Fruit fly (Drosophila melanogaster) whole organism, embryonic: ENCODE measurements around the gene sesB.

Experiments
- Atf6 ChIP-seq: fragments of 200-800 bp; sonication (Bioruptor generic); IDR thresholded peaks from 2 replicates; pipeline ENCODE4 v1.3.6; 2022; ENCODE audit warnings: missing biosample characterization, missing genetic modification characterization
- CG10979 ChIP-seq: fragments of 200-800 bp; sonication (Bioruptor generic); optimal IDR thresholded peaks from 2 replicates; lab custom pipeline; 2018; ENCODE audit warnings: missing biosample characterization, mild to moderate bottlenecking, missing genetic modification characterization, moderate library complexity
- CG14441 ChIP-seq: fragments of 200-800 bp; sonication (Bioruptor generic); IDR thresholded peaks from 2 replicates; pipeline ENCODE4 v1.3.6; 2022; ENCODE audit warnings: missing biosample characterization, missing genetic modification characterization
- CG16863 ChIP-seq: fragments of 200-800 bp; sonication (Bioruptor generic); optimal IDR thresholded peaks from 3 replicates; lab custom pipeline; 2016; ENCODE audit warnings: missing biosample characterization, missing genetic modification characterization
- CG18599 ChIP-seq: fragments of 200-800 bp; sonication (Bioruptor generic); optimal IDR thresholded peaks from 3 replicates; lab custom pipeline; 2017; ENCODE audit warnings: missing biosample characterization, missing genetic modification characterization, mild to moderate bottlenecking, moderate library complexity, missing genetic modification reagents
- CG18619 ChIP-seq: fragments of 200-800 bp; sonication (Bioruptor generic); optimal IDR thresholded peaks from 3 replicates; lab custom pipeline; 2017; ENCODE audit warnings: missing biosample characterization, mild to moderate bottlenecking, missing genetic modification characterization
- CG2712 ChIP-seq: fragments of 200-800 bp; optimal IDR thresholded peaks from 3 replicates; lab custom pipeline; 2019; ENCODE audit warnings: missing biosample characterization, mild to moderate bottlenecking, missing genetic modification characterization, moderate library complexity
- CG31224 ChIP-seq: fragments of 200-800 bp; sonication (Bioruptor generic); IDR thresholded peaks from 2 replicates; pipeline ENCODE4 v1.3.6; 2022; ENCODE audit warnings: missing biosample characterization, missing genetic modification characterization
- CG32532 ChIP-seq: fragments of 200-800 bp; sonication (Bioruptor generic); IDR thresholded peaks from 2 replicates; pipeline ENCODE4 v1.3.6; 2022; ENCODE audit warnings: missing biosample characterization, missing genetic modification characterization
- CG32772 ChIP-seq: fragments of 200-800 bp; sonication (Bioruptor generic); IDR thresholded peaks from 2 replicates; pipeline ENCODE4 v1.3.6; 2022; ENCODE audit warnings: missing biosample characterization, missing genetic modification characterization
- CG3281 ChIP-seq: fragments of 200-800 bp; sonication (Bioruptor generic); optimal IDR thresholded peaks from 3 replicates; lab custom pipeline; 2017; ENCODE audit warnings: missing biosample characterization, mild to moderate bottlenecking, missing genetic modification characterization
- CG3407 ChIP-seq: fragments of 200-800 bp; sonication (Bioruptor generic); optimal IDR thresholded peaks from 2 replicates; lab custom pipeline; 2018; ENCODE audit warnings: missing biosample characterization, mild to moderate bottlenecking, missing genetic modification characterization
- CG6683 ChIP-seq: fragments of 200-800 bp; sonication (Bioruptor generic); optimal IDR thresholded peaks from 2 replicates; lab custom pipeline; 2017; ENCODE audit warnings: missing biosample characterization, mild to moderate bottlenecking, missing genetic modification characterization, missing genetic modification reagents
- CG7745 ChIP-seq: fragments of 200-800 bp; sonication (Bioruptor generic); optimal IDR thresholded peaks from 2 replicates; lab custom pipeline; 2018; ENCODE audit warnings: missing biosample characterization, mild to moderate bottlenecking, missing genetic modification characterization, moderate library complexity
- CG8281 ChIP-seq: fragments of 200-800 bp; sonication (Bioruptor generic); optimal IDR thresholded peaks from 2 replicates; lab custom pipeline; 2018; ENCODE audit warnings: missing biosample characterization, mild to moderate bottlenecking, missing genetic modification characterization, moderate library complexity
- CG8388 ChIP-seq: fragments of 200-800 bp; sonication (Bioruptor generic); optimal IDR thresholded peaks from 2 replicates; lab custom pipeline; 2019; ENCODE audit warnings: missing biosample characterization, mild to moderate bottlenecking, missing genetic modification characterization, moderate library complexity
- CG9727 ChIP-seq: fragments of 200-800 bp; sonication (Bioruptor generic); optimal IDR thresholded peaks from 3 replicates; lab custom pipeline; 2017; ENCODE audit warnings: missing biosample characterization, mild to moderate bottlenecking, missing genetic modification characterization
- CG9932 ChIP-seq: fragments of 200-800 bp; sonication (Bioruptor generic); IDR thresholded peaks from 2 replicates; pipeline ENCODE4 v1.3.6; 2022; ENCODE audit warnings: missing biosample characterization, missing genetic modification characterization
- Dek ChIP-seq: fragments of 200-800 bp; sonication (Bioruptor generic); optimal IDR thresholded peaks from 3 replicates; lab custom pipeline; 2019; ENCODE audit warnings: missing biosample characterization, mild to moderate bottlenecking, missing genetic modification characterization, moderate library complexity
- E2f1 ChIP-seq: fragments of 200-800 bp; sonication (Bioruptor generic); IDR thresholded peaks from 2 replicates; pipeline ENCODE4 v1.3.6; 2022; ENCODE audit warnings: missing biosample characterization, missing genetic modification characterization
- GATAe ChIP-seq: fragments of 200-800 bp; sonication (Bioruptor generic); conservative IDR thresholded peaks from 2 replicates; pipeline ENCODE4 v1.3.6; 2022; ENCODE audit warnings: missing biosample characterization, missing genetic modification characterization
- H15 ChIP-seq: fragments of 200-800 bp; sonication (Bioruptor generic); IDR thresholded peaks from 3 replicates; pipeline ENCODE4 v1.3.6; 2022; ENCODE audit warnings: missing biosample characterization, missing genetic modification characterization
- Hmx ChIP-seq: fragments of 200-800 bp; sonication (Bioruptor generic); optimal IDR thresholded peaks from 2 replicates; lab custom pipeline; 2016; ENCODE audit warnings: missing biosample characterization, missing genetic modification characterization
- Lim3 ChIP-seq: fragments of 200-800 bp; sonication (Bioruptor generic); IDR thresholded peaks from 2 replicates; pipeline ENCODE4 v1.3.6; 2022; ENCODE audit warnings: missing biosample characterization, missing genetic modification characterization
- NC2β ChIP-seq: fragments of 200-800 bp; sonication (Bioruptor generic); optimal IDR thresholded peaks from 2 replicates; lab custom pipeline; 2016; ENCODE audit warnings: missing biosample characterization, missing genetic modification characterization
- PHDP ChIP-seq: fragments of 200-800 bp; sonication (Bioruptor generic); optimal IDR thresholded peaks from 3 replicates; lab custom pipeline; 2018; ENCODE audit warnings: missing biosample characterization, mild to moderate bottlenecking, missing genetic modification characterization, moderate library complexity
- Scr ChIP-seq: fragments of 200-800 bp; sonication (Bioruptor generic); IDR thresholded peaks from 2 replicates; pipeline ENCODE4 v1.3.6; 2022; ENCODE audit warnings: missing biosample characterization, missing genetic modification characterization; ENCODE audit not compliant: partially characterized antibody
- Six4 ChIP-seq: fragments of 200-800 bp; sonication (Bioruptor generic); optimal IDR thresholded peaks from 2 replicates; lab custom pipeline; 2016; ENCODE audit warnings: missing biosample characterization, missing genetic modification characterization
- Sox100B ChIP-seq: fragments of 200-800 bp; sonication (Bioruptor generic); optimal IDR thresholded peaks from 3 replicates; lab custom pipeline; 2018; ENCODE audit warnings: missing biosample characterization, mild to moderate bottlenecking, missing genetic modification characterization
- Trl ChIP-seq, 3 experiments: fragments of >200 bp in 2 of 3; fragments of 200-800 bp in 1 of 3; sonication (Bioruptor generic) in 1 of 3; optimal IDR thresholded peaks; 2 replicates in 1 of 3; 3 replicates in 2 of 3; lab custom pipeline; 2016 to 2017; ENCODE audit warnings: missing biosample characterization in 1 of 3, missing genetic modification characterization in 1 of 3
- Usf ChIP-seq: fragments of 200-800 bp; sonication (Bioruptor generic); optimal IDR thresholded peaks from 2 replicates; lab custom pipeline; 2017; ENCODE audit warnings: missing genotype, missing biosample characterization, missing genetic modification characterization
- Vsx1 ChIP-seq: fragments of 200-800 bp; sonication (Bioruptor generic); optimal IDR thresholded peaks from 2 replicates; lab custom pipeline; 2017; ENCODE audit warnings: missing biosample characterization, mild to moderate bottlenecking, missing genetic modification characterization, missing genetic modification reagents
- amos ChIP-seq: fragments of 200-800 bp; sonication (Bioruptor generic); IDR thresholded peaks from 2 replicates; pipeline ENCODE4 v1.3.6; 2022; ENCODE audit warnings: missing biosample characterization, missing genetic modification characterization; ENCODE audit not compliant: partially characterized antibody
- bowl ChIP-seq: fragments of 200-800 bp; sonication (Bioruptor generic); IDR thresholded peaks from 2 replicates; pipeline ENCODE4 v1.3.6; 2022; ENCODE audit warnings: missing biosample characterization, missing genetic modification characterization
- ci ChIP-seq: fragments of 200-800 bp; sonication (Bioruptor generic); IDR thresholded peaks from 3 replicates; pipeline ENCODE4 v1.3.6; 2022; ENCODE audit warnings: missing biosample characterization, missing genetic modification characterization
- dati ChIP-seq: fragments of 200-800 bp; sonication (Bioruptor generic); IDR thresholded peaks from 2 replicates; pipeline ENCODE4 v1.3.6; 2022; ENCODE audit warnings: missing biosample characterization, missing genetic modification characterization
- dimm ChIP-seq: fragments of 200-800 bp; sonication (Bioruptor generic); IDR thresholded peaks from 2 replicates; pipeline ENCODE4 v1.3.6; 2022; ENCODE audit warnings: missing biosample characterization, missing genetic modification characterization
- fru ChIP-seq: fragments of >200 bp; optimal IDR thresholded peaks from 2 replicates; lab custom pipeline; 2017
- grau ChIP-seq: fragments of 200-800 bp; optimal IDR thresholded peaks from 3 replicates; lab custom pipeline; 2019; ENCODE audit warnings: missing biosample characterization, mild to moderate bottlenecking, missing genetic modification characterization, moderate library complexity
- kni ChIP-seq: fragments of 200-800 bp; sonication (Bioruptor generic); optimal IDR thresholded peaks from 3 replicates; lab custom pipeline; 2017; ENCODE audit warnings: mild to moderate bottlenecking, missing biosample characterization, missing genetic modification reagents, missing genetic modification characterization
- lab ChIP-seq: fragments of 200-800 bp; sonication (Bioruptor generic); optimal IDR thresholded peaks from 3 replicates; lab custom pipeline; 2017; ENCODE audit warnings: missing biosample characterization, missing genetic modification characterization, mild to moderate bottlenecking, moderate library complexity, missing genetic modification reagents
- lbe ChIP-seq: fragments of 200-800 bp; sonication (Bioruptor generic); optimal IDR thresholded peaks from 2 replicates; lab custom pipeline; 2016; ENCODE audit warnings: missing biosample characterization, mild to moderate bottlenecking, missing genetic modification characterization
- lilli ChIP-seq: fragments of 200-800 bp; sonication (Bioruptor generic); optimal IDR thresholded peaks from 3 replicates; lab custom pipeline; 2016; ENCODE audit warnings: missing biosample characterization, missing genetic modification characterization
- lov ChIP-seq, 2 experiments: fragments of 200-800 bp in 1 of 2; fragments of >200 bp in 1 of 2; sonication (Bioruptor generic) in 1 of 2; IDR thresholded peaks in 1 of 2; optimal IDR thresholded peaks in 1 of 2; 2 replicates in 1 of 2; 3 replicates in 1 of 2; pipeline versions ENCODE4 v1.3.6 to Lab custom; 2017 to 2022; ENCODE audit warnings: missing biosample characterization in 1 of 2, missing genetic modification characterization in 1 of 2
- phol ChIP-seq: fragments of 200-800 bp; sonication (Bioruptor generic); optimal IDR thresholded peaks from 3 replicates; lab custom pipeline; 2018; ENCODE audit warnings: missing biosample characterization, mild to moderate bottlenecking, missing genetic modification characterization, moderate library complexity
- sob ChIP-seq: fragments of 200-800 bp; sonication (Bioruptor generic); IDR thresholded peaks from 2 replicates; pipeline ENCODE4 v1.3.6; 2022; ENCODE audit warnings: missing biosample characterization, missing genetic modification characterization
- stwl ChIP-seq: fragments of 200-800 bp; sonication (Bioruptor generic); optimal IDR thresholded peaks from 3 replicates; lab custom pipeline; 2018; ENCODE audit warnings: missing biosample characterization, mild to moderate bottlenecking, missing genetic modification characterization, moderate library complexity
- ttk ChIP-seq: fragments of 200-800 bp; sonication (Bioruptor generic); IDR thresholded peaks from 2 replicates; pipeline ENCODE4 v2.1.2; 2022; ENCODE audit warnings: missing biosample characterization, missing genetic modification characterization
- yki ChIP-seq: fragments of >200 bp; optimal IDR thresholded peaks from 3 replicates; lab custom pipeline; 2018
- zen ChIP-seq: fragments of 200-800 bp; sonication (Bioruptor generic); optimal IDR thresholded peaks from 3 replicates; lab custom pipeline; 2018; ENCODE audit warnings: missing biosample characterization, mild to moderate bottlenecking, missing genetic modification characterization, moderate library complexity

The sesB gene

dm6 chrX:10768043-10768674 is 18.6 kb downstream of the sesB start, which contains the start of the genes Atg8a and BTBD9 (continued):
- TF ChIP-seq Vsx1 (no peak), Sox100B (GFP tag; lab: Kevin White, UChicago) (no peak), E2f1 (no peak), Six4 (GFP tag; lab: Kevin White, UChicago) (no peak), fru (lab: Kevin White, UChicago) (no peak), Atf6 (GFP tag; lab: Robert Waterston, UW) (no peak; the same call in 1 of the 2 replicates), dati (no peak), CG3281 (GFP tag; lab: Kevin White, UChicago) (no peak), CG16863 (no peak), CG8388 (GFP tag; lab: Kevin White, UChicago) (no peak), sob (GFP tag; lab: Robert Waterston, UW) (peak; percentile 45; the same call in 1 of the 2 replicates), ci (GFP tag; lab: Robert Waterston, UW) (peak; percentile 51; the same call in 2 of the 3 replicates), CG32772 (GFP tag; lab: Robert Waterston, UW) (no peak), Lim3 (GFP tag; lab: Robert Waterston, UW) (no peak), CG18599 (GFP tag; lab: Kevin White, UChicago) (no peak), CG18619 (GFP tag; lab: Kevin White, UChicago) (no peak), CG6683 (no peak), CG8281 (tag; lab: Kevin White, UChicago) (no peak), yki (lab: Kevin White, UChicago) (no peak), lov (optimal IDR thresholded peaks at IDR 0.05; lab: Kevin White, UChicago) (no peak), lov (GFP tag; IDR thresholded peaks at IDR 0.05; lab: Robert Waterston, UW) (no peak), dimm (GFP tag; lab: Robert Waterston, UW) (no peak), CG14441 (no peak), H15 (GFP tag; lab: Robert Waterston, UW) (no peak), CG31224 (GFP tag; lab: Robert Waterston, UW) (peak; percentile 33; the same call in 1 of the 2 replicates), GATAe (no peak), CG9727 (peak; percentile 3), Hmx (no peak), ttk (GFP tag; lab: Robert Waterston, UW) (no peak), zen (tag; lab: Kevin White, UChicago) (peak; percentile 18), grau (peak; percentile 18), Dek (no peak), NC2β (peak; percentile 79), lbe (GFP tag; lab: Kevin White, UChicago) (no peak), kni (GFP tag; lab: Kevin White, UChicago) (no peak), lilli (GFP tag; lab: Kevin White, UChicago) (peak; percentile 17), amos (GFP tag; lab: Robert Waterston, UW) (peak; percentile 79), CG10979 (no peak), Usf (GFP tag; lab: Kevin White, UChicago) (no peak), lab (GFP tag; lab: Kevin White, UChicago) (peak; percentile 62), PHDP (peak; percentile 20), bowl (GFP tag; lab: Robert Waterston, UW) (no peak), Scr (GFP tag; lab: Robert Waterston, UW) (peak; percentile 75), Trl (optimal IDR thresholded peaks at IDR 0.05; lab: Kevin White, UChicago) (no peak), Trl (GFP tag; optimal IDR thresholded peaks at IDR 0.05; lab: Kevin White, UChicago) (no peak), CG9932 (GFP tag; lab: Robert Waterston, UW) (peak; percentile 66), stwl (tag; lab: Kevin White, UChicago) (peak; percentile 81), CG32532 (GFP tag; lab: Robert Waterston, UW) (no peak; the same call in 1 of the 2 replicates), CG7745 (tag; lab: Kevin White, UChicago) (no peak), CG2712 (peak; percentile 36), phol (tag; lab: Kevin White, UChicago) (peak; percentile 72), CG3407 (GFP tag; lab: Kevin White, UChicago) (no peak)
